Worm (Caenorhabditis elegans) whole organism, dauer: ENCODE data around the gene clec-171.

Experiments used
- unc-62 ChIP-seq: sonication (generic microtip); optimal IDR thresholded peaks from 2 replicates; lab custom pipeline; 2017; ENCODE audit warnings: missing biosample characterization, missing genetic modification reagents, missing genetic modification characterization

Gene clec-171

DNA sequence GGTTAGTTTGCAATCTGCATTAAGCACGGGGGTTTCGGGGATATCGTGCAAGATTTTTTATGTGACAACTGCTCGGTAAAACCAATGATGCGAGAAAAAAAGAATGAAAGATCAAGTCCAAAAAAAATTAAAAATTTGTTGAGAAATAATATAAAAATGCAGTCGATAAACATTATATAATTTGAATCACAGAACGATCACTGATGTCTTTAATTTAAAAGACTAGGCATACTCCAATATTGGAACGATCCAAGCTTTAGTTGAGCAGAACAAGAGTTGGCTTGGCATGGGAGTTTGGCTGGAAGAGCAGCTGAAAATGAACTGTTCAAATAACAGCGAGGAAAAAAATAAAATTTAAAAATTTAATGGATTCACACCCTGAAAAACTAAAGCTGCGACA is at the start of gene clec-171:
Gene clec-171 (minus strand): TSS at position 101 of the 400 bp plus-strand sequence.
- TF ChIP-seq unc-62 (GFP tag; lab: Kevin White, UChicago): no peak

DNA sequence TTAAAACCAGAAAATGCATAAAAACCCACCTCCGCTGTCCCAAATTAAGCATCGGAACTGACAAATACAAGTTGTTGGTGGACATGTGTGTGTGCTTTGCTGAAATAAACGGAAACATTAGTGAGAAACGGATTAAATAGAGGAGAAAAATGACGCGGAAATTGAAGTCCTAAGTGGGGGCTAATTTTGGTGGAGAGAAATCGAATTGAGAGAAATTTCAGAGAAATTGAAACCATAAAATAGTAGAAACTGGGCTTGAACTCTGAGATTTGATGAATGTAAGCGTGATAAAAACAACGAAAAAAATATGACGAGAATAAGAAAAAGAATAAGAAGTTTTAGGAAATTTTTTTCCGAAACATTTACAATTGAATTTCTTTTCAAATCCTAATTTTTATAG is 47.8 kb upstream of the clec-171 start, which contains the start of gene Y77E11A.12:
Gene Y77E11A.12 (minus strand): TSS at position 101 of the 400 bp plus-strand sequence.
- TF ChIP-seq unc-62 (GFP tag; lab: Kevin White, UChicago): no peak

DNA sequence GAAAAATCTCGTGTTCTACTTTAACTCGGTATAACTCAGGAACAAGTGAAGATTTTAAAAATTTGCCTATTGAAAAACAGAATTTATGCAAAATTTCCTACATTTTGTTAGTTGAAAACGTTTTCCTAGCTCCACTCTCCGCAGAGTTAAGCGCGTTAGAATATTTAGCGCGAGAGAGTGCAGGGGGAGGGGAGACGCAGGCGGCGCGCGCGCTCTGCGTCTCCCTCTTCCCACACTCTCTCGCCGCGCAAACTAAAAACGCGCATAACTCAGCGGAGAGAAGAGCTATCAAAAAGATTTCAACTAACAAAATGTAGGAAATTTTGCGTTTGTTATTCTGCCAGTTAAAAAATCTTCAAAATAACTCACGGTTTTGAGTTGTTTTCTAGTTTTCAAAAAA is 45.0 kb upstream of the clec-171 start:
- TF ChIP-seq unc-62 (GFP tag; lab: Kevin White, UChicago): no peak

DNA sequence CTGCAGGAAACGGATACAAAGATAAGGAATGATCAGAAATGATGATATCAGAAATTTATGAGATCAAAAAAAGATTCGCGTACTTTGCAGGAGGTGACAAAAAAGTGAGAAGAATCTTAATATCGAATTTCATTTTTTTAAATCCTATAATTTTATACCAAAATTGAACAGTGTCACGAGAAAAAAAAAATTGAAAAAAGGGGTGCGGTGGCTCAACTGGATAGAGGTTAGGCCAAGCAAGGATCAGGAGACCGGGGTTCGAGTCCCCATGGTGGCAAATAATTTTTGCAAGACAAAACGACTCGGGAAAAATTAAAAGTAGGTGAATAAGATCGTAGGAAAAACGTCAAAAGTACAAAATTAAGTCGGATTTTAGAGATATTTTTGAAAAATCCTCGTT is 43.2 kb upstream of the clec-171 start:
- no peak for TF ChIP-seq unc-62 (GFP tag; lab: Kevin White, UChicago)

DNA sequence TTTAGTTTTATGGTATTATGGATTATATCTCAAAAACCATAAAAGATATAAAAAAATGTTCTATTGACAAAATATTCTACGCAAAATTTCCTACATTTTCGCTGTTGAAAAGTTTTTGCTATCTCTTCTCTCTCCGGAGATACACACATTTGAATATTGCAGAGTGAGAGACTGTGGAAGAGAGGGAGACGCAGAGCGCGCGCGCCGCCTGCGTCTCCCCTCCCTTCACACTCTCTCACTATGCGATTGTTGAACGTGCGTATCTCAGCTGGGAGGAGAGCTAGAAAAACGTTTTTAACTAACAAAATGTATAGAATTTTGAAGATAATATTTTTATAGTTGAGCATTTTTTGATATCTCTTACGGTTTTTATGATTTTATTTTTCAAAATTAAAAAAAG is 41.9 kb upstream of the clec-171 start:
- TF ChIP-seq unc-62 (GFP tag; lab: Kevin White, UChicago): no peak

DNA sequence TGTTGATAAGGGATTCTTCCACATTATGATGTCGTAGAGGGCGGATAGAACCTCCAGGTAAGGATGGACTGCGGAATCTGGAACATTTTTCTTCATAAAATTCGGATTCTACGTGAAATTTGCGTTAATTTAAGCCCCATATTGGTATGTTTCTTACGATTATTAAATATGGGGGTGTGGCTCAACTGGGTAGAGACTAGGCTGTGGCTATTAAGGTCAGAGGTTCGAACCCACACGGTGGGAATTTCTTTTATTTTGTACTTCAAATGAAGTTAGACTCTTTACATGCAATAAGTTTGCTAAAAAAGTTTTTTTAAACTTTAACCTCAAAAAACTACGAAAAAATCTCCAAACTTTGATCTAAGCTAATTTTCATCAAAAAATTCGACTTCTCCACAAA is 38.3 kb upstream of the clec-171 start:
- TF ChIP-seq unc-62 (GFP tag; lab: Kevin White, UChicago): no peak

DNA sequence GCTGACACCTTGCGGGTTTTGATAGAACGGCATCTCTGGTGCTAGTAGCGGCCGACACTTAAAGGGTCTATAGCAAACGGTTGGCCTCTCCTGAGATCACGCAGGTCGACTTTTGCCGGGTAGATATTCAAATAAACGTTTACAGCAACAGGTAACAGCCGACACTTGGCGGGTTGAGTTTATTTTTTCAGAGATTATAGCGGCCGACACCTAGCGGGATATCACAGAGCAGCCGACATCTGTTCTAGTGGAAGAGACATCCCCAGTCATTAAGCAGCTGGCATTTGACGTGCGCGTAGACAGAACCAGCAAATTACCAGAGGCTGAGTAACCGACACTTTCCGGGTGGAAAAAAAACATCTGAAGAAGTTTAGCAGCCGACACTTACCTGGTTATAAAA is 34.3 kb upstream of the clec-171 start:
- no peak for TF ChIP-seq unc-62 (GFP tag; lab: Kevin White, UChicago)

DNA sequence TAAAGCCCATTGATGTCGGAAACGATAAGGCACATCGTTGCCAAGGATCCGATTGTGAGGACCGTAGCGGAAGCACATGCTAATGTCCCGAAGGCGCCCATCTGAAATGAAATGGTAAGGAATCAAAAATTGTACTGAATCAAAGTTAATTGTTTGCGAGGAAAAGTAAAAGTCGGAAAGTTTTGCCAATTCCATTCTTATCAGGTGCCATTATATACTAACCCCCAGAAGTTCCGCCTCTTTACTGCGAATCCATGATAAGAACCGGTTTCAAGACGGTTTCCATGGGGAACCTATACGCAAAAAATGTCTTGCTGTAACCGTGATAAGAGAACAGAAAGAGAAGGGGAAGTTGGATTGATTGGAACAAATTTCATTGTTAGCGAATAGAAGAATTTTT is 33.5 kb upstream of the clec-171 start, which contains the start of gene col-106:
Gene col-106 (minus strand): TSS at position 101 of the 400 bp plus-strand sequence.
- no peak for TF ChIP-seq unc-62 (GFP tag; lab: Kevin White, UChicago)

DNA sequence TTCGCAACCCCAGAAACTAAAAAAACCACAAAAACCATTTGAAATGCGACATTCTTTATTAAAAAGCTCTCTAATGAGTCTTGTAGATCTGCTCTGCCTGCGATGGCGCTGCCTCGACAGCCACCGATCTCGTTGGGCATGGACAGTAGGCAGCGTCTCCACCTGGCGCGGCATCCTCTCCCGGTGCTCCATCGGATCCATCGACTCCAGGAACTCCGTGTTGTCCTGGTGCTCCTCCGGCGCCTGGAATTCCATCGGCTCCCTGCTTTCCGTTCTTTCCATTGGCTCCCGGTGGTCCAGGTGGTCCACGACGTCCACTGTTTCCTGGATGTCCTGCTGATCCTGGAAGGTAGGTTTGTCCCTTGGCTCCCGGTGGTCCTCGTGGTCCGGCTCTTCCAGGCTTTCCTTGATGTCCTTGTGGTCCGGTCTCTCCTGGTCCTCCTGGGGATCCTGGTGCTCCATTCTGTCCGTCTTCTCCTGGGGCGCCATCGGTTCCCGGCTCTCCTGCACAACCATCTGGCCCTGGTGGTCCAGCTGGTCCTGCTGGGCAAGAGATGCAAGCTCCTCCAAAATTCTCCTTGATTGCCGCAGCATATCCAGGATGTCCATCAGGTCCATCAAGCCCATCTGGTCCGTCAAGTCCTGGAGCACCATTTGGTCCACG is 32.8 kb upstream of the clec-171 start:
- TF ChIP-seq unc-62 (GFP tag; lab: Kevin White, UChicago): no peak

DNA sequence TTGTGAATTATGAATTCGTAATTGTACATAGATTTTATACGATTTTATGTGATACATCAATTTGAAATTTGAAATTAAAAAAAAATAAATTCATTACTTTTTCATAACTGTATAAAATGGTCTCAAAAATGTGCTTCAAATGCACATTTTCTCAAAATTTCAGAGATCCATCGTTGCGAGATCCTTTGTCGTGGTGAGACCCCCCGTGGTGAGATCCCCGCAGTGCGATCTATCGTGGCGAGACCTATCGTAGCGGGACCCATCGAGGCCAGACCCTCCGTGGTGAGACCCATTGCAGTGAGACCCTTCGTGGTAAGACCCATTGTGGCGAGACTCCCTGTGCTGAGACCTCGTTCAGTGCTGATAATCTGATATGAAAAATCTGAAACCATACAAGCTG is 32.2 kb upstream of the clec-171 start:
- TF ChIP-seq unc-62 (GFP tag; lab: Kevin White, UChicago): no peak

DNA sequence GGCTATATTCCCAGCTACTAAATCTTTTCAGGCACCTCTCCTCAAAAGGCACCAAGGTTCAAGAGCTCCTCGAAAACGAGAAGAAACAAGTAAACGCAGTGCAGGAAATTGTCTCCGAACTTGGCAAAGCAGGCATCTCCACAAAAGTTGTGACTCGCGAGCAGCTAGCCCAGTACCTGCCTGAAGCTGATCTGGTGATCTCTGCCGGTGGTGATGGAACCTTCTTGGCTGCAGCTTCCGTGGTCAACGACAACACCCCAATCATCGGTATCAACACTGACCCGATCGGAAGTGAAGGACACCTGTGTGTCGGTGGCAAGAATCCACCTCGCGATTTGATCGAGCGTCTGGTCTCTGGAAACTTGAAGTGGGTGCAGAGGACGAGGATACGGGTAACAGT is 31.0 kb upstream of the clec-171 start:
- no peak for TF ChIP-seq unc-62 (GFP tag; lab: Kevin White, UChicago)

DNA sequence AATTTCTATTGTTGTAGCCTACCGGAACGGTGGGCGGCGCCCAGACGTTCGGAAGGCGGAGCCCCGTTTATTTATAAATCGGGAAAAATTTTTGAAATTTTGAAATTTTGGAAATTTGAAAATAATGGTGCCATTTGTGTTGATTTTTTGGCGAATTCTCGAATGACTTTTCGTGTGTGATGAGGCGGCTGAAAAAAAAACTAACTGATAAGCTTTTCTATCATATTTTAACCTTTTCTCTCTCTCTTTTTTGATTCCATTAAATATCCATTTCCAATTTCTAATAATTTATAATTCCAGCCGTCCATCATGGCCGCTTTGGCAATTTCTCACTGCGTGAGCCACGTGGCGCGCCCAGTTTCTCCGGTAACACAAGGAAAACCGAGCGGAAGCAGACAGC is 29.6 kb upstream of the clec-171 start, which contains the start of gene nadk-1:
Gene nadk-1 (plus strand): TSS at position 301 of the 400 bp plus-strand sequence.
- TF ChIP-seq unc-62 (GFP tag; lab: Kevin White, UChicago): no peak

DNA sequence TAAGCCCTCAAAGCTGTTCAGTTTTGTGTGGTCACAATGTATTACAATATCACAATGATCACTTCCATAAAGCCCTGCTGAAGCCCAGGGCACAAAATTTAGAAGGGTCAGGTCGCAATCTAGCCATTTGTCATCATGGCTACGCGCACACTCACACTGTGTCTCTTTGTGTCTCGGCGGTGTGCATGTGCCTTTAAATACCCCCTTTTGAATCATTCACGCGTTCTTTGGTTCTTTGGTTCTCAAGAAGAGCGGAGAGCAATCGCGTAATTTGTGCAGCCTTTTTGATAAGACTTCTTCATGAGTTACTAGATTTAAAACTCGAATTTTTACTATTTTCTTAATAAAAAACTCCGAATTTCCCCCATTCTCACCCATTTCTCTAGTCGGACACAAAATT is 27.8 kb upstream of the clec-171 start:
- TF ChIP-seq unc-62 (GFP tag; lab: Kevin White, UChicago): no peak

DNA sequence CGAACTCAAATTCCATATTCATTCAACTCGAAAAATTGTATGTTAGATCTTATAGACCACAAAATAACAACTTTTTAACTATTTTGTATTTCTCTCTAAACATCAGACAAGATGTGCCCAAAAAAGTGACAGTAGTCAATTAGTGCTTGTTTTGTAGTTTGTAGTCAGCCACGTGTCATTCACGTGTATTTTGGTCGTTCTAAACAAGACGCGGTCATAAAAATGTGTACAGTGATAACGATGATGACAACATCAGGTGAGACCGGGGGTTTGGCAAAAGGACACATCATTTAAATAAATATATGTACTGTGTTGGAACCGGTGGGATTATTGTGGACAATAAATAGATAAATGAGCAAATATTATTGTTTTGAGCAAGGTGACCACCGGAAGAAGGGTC is 27.0 kb upstream of the clec-171 start:
- no peak for TF ChIP-seq unc-62 (GFP tag; lab: Kevin White, UChicago)

DNA sequence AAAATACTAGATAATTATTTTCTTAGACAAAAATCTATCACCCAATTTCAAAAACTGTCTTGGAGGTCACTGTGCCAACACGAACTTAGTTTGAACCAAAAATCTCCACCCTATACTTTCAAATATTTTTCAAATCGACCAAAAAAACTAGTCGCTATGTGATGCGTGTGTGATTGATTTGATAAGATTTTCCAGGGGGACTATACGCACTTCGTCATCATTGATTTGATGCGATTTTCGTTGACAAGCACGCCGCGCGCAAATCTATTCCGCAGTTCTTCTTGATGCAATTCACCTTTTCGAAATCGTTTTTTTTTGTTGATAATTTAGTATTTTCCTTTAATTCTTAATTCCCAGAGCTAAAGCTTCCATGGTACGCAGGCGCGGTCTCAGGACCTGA is 26.3 kb upstream of the clec-171 start:
- no peak for TF ChIP-seq unc-62 (GFP tag; lab: Kevin White, UChicago)

DNA sequence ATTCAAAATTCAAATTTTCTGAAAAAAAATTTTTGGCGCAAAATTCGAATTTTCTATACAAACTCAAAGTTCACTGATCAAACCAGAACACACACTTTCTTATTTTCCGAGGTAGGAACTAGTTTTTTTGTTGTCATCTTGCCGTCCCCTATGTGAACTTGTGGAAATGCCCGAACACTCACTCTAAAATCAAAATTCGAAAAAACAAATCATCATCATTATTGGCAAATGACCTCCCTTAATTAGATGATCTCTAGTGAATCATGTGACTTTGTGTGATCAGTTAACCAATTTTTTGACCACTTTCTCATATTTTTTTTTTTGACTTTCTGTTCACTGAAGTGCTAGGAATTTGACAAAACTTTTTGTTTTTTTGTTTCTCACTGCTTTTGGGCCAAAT is 25.3 kb upstream of the clec-171 start:
- TF ChIP-seq unc-62 (GFP tag; lab: Kevin White, UChicago): no peak

DNA sequence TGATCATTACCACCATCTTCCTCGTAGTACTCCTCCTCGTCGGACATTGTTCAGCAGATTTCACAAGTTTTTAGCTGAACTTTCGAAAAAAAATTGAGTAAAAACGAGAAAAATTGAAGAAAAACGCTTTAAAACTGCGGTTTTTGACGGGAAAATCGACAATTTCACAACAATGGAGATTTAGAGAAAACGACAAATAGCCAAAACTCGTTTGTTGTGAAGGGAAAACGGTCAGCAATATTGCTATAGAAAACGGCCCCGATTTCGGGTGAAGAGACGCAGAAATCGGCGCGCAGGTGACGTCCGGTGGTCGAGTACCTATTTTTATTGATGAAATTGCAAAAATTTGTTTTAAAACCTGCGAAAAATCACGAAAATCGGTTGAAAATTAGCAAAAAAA is 18.7 kb upstream of the clec-171 start, which contains the start of gene clp-7:
Gene clp-7 (minus strand): TSS at position 47 of the 400 bp plus-strand sequence.
- no peak for TF ChIP-seq unc-62 (GFP tag; lab: Kevin White, UChicago)
